Fruit fly (Drosophila melanogaster) Kc167 (cell line): ENCODE measurements around the gene CG42502.

Source experiments
- Myc ChIP-seq: fragments of >200 bp; optimal IDR thresholded peaks from 2 replicates; lab custom pipeline; 2017; ENCODE audit warnings: missing external identifiers
- Sin3A ChIP-seq: fragments of >200 bp; optimal IDR thresholded peaks from 2 replicates; lab custom pipeline; 2018; ENCODE audit warnings: missing external identifiers
- h ChIP-seq: fragments of >200 bp; optimal IDR thresholded peaks from 3 replicates; lab custom pipeline; 2018; ENCODE audit warnings: missing external identifiers
- insv ChIP-seq: fragments of >200 bp; optimal IDR thresholded peaks from 3 replicates; lab custom pipeline; 2018; ENCODE audit warnings: missing external identifiers
- psq ChIP-seq: fragments of >200 bp; optimal IDR thresholded peaks from 2 replicates; lab custom pipeline; 2017; ENCODE audit warnings: missing external identifiers
- ttk ChIP-seq: sonication (Bioruptor generic); optimal IDR thresholded peaks from 2 replicates; lab custom pipeline; 2017; ENCODE audit warnings: missing external identifiers

The CG42502 gene

DNA sequence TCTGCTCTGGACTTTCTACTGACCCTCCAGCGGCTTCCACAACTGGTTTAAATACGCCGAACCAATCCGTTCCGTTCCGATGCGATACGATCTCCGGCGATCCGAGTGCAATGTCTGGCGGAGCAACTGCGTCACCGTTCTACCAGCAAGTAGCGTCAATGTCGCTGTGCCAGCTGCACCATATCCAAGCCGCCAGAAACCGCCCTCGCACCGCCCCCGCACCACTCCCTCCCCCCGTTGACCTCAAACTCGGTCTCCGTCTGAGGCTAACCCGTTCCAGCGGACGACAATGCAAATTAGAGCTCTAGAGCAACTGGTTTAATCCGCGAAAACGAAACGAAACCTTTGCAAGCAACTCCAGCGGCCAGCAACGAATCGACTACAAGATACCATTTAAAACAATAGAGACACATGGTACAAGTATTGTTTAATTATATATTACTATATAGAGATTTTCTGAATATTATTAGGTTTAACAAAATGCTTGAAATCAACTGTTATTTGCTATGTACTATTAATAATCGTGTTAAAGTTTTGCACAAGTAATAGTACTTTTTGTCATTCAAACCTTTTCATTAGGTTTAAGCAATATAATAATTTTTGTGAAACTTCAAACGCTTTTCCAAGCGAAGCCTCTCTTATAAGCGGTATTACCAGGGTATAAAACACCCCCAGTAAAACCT is at the start of gene CG42502, which contains the start of gene CG10570:
TSS of gene CG42502 (minus strand) at position 293 of the 683 bp plus-strand sequence.
TSS of gene CG10570 (minus strand) at position 293 of the 683 bp plus-strand sequence.
- TF ChIP-seq Myc (lab: Kevin White, UChicago) (no peak), Sin3A (no peak), insv (lab: Kevin White, UChicago) (no peak), h (lab: Kevin White, UChicago) (no peak), psq (lab: Kevin White, UChicago) (no peak), ttk (lab: Kevin White, UChicago) (no peak)

DNA sequence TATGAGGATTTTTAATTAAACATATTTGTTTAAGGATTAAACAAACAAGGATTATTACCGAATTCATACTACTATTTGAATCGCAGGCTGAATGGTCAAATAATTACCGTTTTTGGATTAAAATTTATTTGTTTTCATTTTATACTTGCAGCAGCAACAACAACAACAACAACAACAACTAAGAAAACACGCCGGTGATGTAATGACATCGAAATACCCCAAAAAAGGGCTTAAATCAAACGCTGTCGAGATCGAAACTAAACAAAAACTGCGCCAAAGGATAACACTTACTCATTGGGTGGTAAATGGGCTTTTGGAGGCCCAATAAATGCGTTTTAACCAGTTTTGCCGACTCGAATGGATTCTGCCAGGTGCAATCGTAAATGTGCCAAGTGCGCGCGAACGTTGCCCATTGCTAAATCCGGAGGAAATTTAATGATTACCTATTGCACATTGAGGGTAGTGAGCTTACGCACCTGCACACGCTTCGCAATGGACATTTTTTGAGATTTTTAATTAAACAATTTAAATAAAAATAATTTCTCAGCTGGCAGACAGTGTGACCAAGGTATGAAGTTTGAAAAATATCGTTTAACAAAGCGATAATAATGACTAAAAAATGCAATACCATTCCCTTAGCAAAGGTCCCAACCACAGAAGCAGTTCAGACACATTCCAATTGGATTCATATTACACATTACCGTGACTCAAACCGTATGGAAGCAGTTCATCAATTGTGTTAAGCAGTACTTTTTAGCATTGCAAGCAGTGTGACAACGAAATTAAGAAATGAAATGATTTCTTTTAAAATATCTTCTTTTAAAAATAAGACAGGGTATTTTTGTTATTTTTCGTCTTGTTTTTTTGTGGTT is 47.8 kb upstream of the CG42502 start, which contains the start of the genes CG10602 and mRpL13:
TSS of gene CG10602 (minus strand) at position 588 of the 872 bp plus-strand sequence.
TSS of gene mRpL13 (minus strand) at position 588 of the 872 bp plus-strand sequence.
- TF ChIP-seq Myc (lab: Kevin White, UChicago) (no peak), ttk (lab: Kevin White, UChicago) (no peak)

DNA sequence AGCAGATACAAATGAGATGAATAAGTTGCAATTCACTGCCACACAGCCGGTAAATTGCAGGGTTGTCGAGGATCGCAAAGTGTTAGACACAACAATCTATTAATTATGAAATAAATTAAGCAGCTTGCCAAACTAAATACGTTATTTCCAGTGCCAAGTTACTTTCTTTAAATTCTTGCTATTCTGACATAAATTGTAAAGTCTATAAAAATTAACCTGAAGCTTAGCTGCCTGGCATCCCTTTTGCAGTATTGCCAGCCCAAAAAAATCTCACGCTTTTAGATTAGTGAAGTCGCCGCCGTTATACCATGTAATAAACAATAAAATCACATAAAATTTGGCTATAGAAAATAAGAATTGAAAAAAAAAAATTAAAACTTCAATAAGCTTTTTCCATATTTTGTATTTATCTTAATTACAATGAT is 46.6 kb upstream of the CG42502 start:
- no peak for TF ChIP-seq ttk (lab: Kevin White, UChicago)
- TF ChIP-seq Myc (lab: Kevin White, UChicago) = no peak
- no peak for TF ChIP-seq h (lab: Kevin White, UChicago)
- no peak for TF ChIP-seq Sin3A
- no peak for TF ChIP-seq insv (lab: Kevin White, UChicago)
- TF ChIP-seq psq (lab: Kevin White, UChicago) = no peak

DNA sequence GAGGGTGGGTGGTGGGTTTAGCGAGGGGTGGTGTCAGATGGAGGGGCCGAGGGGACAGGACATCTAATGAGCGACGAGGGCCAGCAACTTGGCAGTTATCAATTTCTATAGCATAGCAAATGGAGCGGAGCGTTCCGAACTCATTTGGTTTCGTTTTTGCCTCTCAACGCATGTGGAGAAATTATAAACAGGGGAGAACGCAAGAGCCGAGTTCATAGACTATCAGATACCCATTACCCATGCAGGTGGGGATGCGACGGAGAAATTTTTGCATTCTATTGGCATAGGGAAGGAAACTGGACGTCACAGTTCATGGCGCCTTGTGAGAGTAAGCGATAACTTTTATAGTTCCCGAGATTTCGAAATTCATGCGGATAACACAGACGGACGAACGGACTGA is 41.2 kb upstream of the CG42502 start:
- no peak for TF ChIP-seq Myc (lab: Kevin White, UChicago)
- no peak for TF ChIP-seq psq (lab: Kevin White, UChicago)
- no peak for TF ChIP-seq h (lab: Kevin White, UChicago)
- no peak for TF ChIP-seq Sin3A
- no peak for TF ChIP-seq insv (lab: Kevin White, UChicago)
- no peak for TF ChIP-seq ttk (lab: Kevin White, UChicago)

DNA sequence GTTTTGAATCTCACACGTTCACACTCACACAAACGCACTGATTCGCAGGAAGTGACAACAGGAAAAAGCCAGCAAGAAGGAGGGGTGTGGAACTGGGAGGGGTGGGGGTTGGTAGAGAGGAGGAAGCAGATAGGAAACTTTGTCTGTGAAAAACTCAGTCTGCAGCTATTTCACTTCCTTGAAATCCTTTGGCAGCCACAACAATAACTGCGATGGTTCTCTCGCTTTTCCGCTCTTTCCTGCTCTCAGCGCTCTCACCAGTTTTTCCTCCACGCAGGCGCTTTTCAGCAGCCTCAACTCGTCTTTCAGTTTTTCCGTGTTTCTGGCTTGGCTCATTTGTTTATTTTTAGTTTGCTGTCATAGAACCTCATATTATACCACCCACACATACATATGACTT is 35.8 kb upstream of the CG42502 start:
- no peak for TF ChIP-seq h (lab: Kevin White, UChicago)
- no peak for TF ChIP-seq ttk (lab: Kevin White, UChicago)
- no peak for TF ChIP-seq insv (lab: Kevin White, UChicago)
- no peak for TF ChIP-seq psq (lab: Kevin White, UChicago)
- TF ChIP-seq Myc (lab: Kevin White, UChicago) = no peak
- no peak for TF ChIP-seq Sin3A

DNA sequence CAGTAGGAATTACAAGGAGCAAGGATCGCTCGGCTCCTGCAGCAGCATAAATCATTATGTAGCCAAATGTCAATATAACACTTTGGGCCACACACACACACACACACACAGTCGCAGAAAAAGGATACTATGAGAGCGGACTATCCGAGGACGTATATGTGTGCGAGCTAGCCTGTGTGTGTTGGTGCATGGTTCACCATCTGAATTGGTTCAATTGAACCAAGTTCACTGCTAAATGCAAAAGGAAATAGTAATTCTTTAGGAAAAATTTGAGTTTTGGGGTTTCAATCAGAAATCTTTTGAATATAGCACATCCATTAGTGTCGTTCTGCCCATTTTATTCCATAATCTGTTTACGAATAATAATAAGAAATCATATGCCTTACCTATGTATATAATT is 35.1 kb upstream of the CG42502 start:
- TF ChIP-seq psq (lab: Kevin White, UChicago) (no peak), insv (lab: Kevin White, UChicago) (no peak), h (lab: Kevin White, UChicago) (no peak), Sin3A (no peak), Myc (lab: Kevin White, UChicago) (no peak), ttk (lab: Kevin White, UChicago) (no peak)

DNA sequence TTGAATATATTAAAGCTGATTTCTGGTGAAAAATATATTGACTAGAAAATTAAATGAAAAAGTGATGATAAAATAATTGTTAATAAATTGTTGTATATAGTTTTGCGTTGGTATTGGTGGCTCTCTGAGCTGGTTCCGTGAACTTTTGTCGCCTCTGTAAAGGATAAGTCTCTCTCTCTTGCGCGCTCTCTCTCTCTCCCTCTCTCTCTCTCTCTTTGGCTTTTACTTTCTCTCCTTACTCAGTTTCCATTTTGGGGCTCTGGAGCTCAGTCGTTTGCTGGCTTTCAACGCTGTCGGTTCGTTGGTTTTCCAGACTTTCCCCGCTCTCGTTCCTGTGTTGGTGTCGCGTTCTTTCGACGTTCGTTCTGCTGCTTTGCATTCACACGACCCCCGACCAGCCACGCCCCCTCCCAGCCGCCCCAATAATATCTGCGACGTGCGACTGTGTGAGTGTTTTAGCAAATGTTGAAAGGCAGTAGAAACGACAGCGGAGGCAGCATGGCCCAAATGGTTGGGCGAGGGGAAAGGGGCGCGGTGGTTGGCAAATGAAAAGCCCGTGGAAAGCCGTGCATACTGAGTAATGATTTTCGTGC is 34.0 kb upstream of the CG42502 start, which contains the start of gene CG17321:
TSS of gene CG17321 (plus strand) at position 268 of the 593 bp plus-strand sequence.
- TF ChIP-seq insv (lab: Kevin White, UChicago) = no peak
- TF ChIP-seq psq (lab: Kevin White, UChicago) = no peak
- TF ChIP-seq h (lab: Kevin White, UChicago) = no peak
- TF ChIP-seq Sin3A = no peak
- TF ChIP-seq Myc (lab: Kevin White, UChicago) = no peak

DNA sequence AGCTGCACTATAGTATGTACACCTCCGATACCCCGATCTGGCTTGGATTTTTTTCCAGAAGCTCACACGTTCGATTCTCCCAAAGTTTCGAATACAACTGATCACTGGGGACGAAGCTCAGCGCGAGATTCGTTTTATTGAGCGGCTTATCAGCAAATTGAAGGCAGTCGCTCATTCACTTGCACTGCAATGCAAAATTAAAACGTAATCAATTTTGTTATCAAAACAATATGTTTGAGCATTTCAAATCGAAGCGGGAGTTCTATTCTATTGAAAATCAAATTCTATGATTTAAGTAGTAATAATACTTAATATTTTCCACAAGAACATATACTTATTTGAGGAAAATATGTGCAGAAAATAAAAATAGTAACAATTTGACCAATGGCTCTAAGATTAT is 33.4 kb upstream of the CG42502 start, which contains the start of gene CG33120:
TSS of gene CG33120 (minus strand) at position 101 of the 400 bp plus-strand sequence.
- TF ChIP-seq Sin3A (no peak), ttk (lab: Kevin White, UChicago) (no peak), h (lab: Kevin White, UChicago) (no peak)

DNA sequence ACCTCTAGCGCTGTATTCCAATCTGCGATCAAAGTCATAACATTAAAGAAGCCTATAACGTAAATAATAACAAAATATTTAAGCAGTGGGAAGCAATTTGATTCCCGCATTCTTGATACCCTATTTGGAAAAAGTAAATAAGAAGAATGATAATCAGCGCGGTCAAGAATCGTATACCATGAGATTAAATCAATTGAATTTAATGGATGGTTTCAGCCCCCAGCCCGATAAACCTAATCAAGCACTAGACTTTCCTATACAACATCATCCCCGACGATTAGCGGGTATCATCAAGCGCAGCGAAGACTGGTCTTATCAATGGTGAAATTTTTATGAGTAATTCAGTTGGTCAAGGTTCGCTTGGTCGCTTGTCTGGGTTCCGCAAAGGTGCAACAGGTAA is 32.5 kb upstream of the CG42502 start:
- TF ChIP-seq psq (lab: Kevin White, UChicago) = no peak
- TF ChIP-seq h (lab: Kevin White, UChicago) = no peak
- TF ChIP-seq Myc (lab: Kevin White, UChicago) = no peak
- TF ChIP-seq Sin3A = no peak
- no peak for TF ChIP-seq ttk (lab: Kevin White, UChicago)
- TF ChIP-seq insv (lab: Kevin White, UChicago) = no peak

DNA sequence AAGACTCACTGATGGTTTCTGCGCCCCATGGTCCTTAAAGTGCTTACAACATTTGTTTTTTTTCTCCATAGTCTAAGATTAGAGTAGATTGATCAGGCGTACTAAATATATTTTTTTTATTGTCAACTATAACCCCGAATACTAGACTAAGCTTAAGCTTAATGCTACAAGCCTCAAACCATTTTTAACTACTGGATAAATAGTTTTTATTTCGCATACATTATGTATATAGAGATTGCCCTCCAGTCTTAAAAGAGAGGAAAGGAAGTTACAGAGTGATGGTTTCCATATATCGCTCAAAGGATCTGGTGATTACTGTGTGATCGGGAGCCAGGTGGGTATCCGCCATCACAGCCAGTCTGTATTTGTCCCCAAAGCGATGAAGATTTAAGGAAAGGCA is 30.2 kb upstream of the CG42502 start, which contains the start of gene CG31752:
TSS of gene CG31752 (minus strand) at position 101 of the 400 bp plus-strand sequence.
- no peak for TF ChIP-seq ttk (lab: Kevin White, UChicago)
- TF ChIP-seq h (lab: Kevin White, UChicago) = no peak
- no peak for TF ChIP-seq insv (lab: Kevin White, UChicago)
- TF ChIP-seq Myc (lab: Kevin White, UChicago) = no peak
- no peak for TF ChIP-seq psq (lab: Kevin White, UChicago)
- TF ChIP-seq Sin3A = no peak
